Fruit fly (Drosophila melanogaster): ENCODE measurements around the gene Or82a.

DNA sequence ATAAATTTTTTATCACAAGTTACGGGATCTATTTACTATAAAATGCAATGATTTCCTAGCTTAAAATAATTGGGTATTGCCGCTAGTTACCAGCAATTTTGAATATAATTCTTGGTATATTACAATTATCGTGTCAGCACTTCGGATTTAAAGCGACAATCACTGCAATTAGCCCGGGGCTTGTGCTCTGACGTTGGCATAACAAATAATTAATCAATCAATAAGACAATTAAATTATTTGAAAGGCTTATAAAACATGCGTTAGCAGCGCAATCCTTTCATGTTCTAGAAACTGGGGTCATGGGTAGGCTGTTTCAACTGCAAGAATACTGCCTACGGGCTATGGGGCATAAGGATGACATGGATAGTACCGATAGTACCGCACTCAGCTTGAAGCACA, at the start of gene Or82a:
- no peak for TF ChIP-seq Sox102F (GFP tag; optimal IDR thresholded peaks at IDR 0.05)
- no peak for TF ChIP-seq Gug (GFP tag; IDR thresholded peaks at IDR 0.05)
- TF ChIP-seq CG3032 (tag; optimal IDR thresholded peaks at IDR 0.05) = no peak
- no peak for TF ChIP-seq net (GFP tag; optimal IDR thresholded peaks at IDR 0.05)
- TF ChIP-seq CG16779 (tag; optimal IDR thresholded peaks at IDR 0.05) = no peak
- TF ChIP-seq CG11294 (GFP tag; IDR thresholded peaks at IDR 0.05) = no peak
- no peak for TF ChIP-seq Sox15 (GFP tag; optimal IDR thresholded peaks at IDR 0.05)
- no peak for TF ChIP-seq Ets21C (GFP tag; optimal IDR thresholded peaks at IDR 0.05)
- TF ChIP-seq topi (GFP tag; optimal IDR thresholded peaks at IDR 0.05) = no peak
- TF ChIP-seq Eip93F (GFP tag; optimal IDR thresholded peaks at IDR 0.05) = no peak
- TF ChIP-seq CG8319 (GFP tag; optimal IDR thresholded peaks at IDR 0.05) = no peak
- no peak for TF ChIP-seq CG3919 (GFP tag; optimal IDR thresholded peaks at IDR 0.05)
- TF ChIP-seq CG6854 (GFP tag; optimal IDR thresholded peaks at IDR 0.05) = no peak
- no peak for TF ChIP-seq Ets96B (tag; optimal IDR thresholded peaks at IDR 0.05)

Data from whole organism, prepupa.